Worm (Caenorhabditis elegans) whole organism, midembryonic: ENCODE measurements around the gene col-150.

ENCODE experiments used
- T22C8.4 ChIP-seq: fragments of 200-800 bp; sonication (Bioruptor generic); IDR thresholded peaks from 2 replicates; pipeline ENCODE4 v1.3.6; 2022; ENCODE audit warnings: missing genetic modification characterization, missing compliant biosample characterization
- cog-1 ChIP-seq: sonication (generic microtip); optimal IDR thresholded peaks from 2 replicates; lab custom pipeline; 2016; ENCODE audit warnings: missing genetic modification characterization, missing compliant biosample characterization
- flt-1 ChIP-seq: fragments of 200-800 bp; sonication (Bioruptor generic); IDR thresholded peaks from 2 replicates; pipeline ENCODE4 v1.3.6; 2022; ENCODE audit warnings: missing genetic modification characterization, missing compliant biosample characterization
- klf-2 ChIP-seq: fragments of 200-800 bp; sonication (Bioruptor generic); conservative IDR thresholded peaks from 2 replicates; pipeline ENCODE4 v1.3.6; 2022; ENCODE audit warnings: missing genetic modification reagents, missing genetic modification characterization, missing compliant biosample characterization
- med-1 ChIP-seq: sonication (generic microtip); optimal IDR thresholded peaks from 2 replicates; lab custom pipeline; 2017; ENCODE audit warnings: missing genetic modification characterization, mild to moderate bottlenecking, missing compliant biosample characterization, antibody characterized with exemption, missing genetic modification reagents; ENCODE audit not compliant: insufficient read depth
- ref-1 ChIP-seq: fragments of 200-800 bp; sonication (Bioruptor generic); conservative IDR thresholded peaks from 2 replicates; pipeline ENCODE4 v1.3.6; 2022; ENCODE audit warnings: missing genetic modification reagents, missing genetic modification characterization, missing compliant biosample characterization
- tab-1 ChIP-seq: fragments of 200-800 bp; sonication (Bioruptor generic); IDR thresholded peaks from 2 replicates; pipeline ENCODE4 v1.3.6; 2022; ENCODE audit warnings: missing genetic modification characterization, missing compliant biosample characterization
- ztf-23 ChIP-seq: fragments of 200-800 bp; sonication (Bioruptor generic); IDR thresholded peaks from 2 replicates; pipeline ENCODE4 v1.3.6; 2022; ENCODE audit warnings: missing genetic modification reagents, missing genetic modification characterization, missing compliant biosample characterization
- ztf-29 ChIP-seq: fragments of 200-800 bp; sonication (Bioruptor generic); IDR thresholded peaks from 2 replicates; pipeline ENCODE4 v1.3.6; 2022; ENCODE audit warnings: missing genetic modification reagents, missing genetic modification characterization, missing compliant biosample characterization

DNA sequence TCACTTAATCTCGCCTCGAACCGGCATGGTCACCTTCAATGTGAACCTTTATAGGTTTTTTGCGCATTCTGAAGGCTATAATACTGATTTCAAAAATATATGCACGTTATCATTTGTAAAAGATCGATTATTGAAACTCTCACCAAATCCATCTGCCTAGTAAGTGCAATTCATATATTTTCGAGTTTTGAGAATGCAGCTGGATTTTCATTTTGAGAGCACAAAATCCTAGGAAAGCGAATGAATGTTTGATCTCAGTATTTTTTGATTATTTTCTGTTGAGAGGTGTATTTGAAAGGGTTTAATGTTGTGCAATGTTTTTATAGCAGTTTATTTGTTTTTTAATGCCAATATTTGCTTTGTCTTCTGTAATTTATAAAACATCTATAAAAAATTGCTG is 18.4 kb downstream of the col-150 start:
- TF ChIP-seq med-1 (GFP tag; lab: Kevin White, UChicago) (no peak), tab-1 (GFP tag; lab: Robert Waterston, UW) (no peak), ztf-23 (GFP tag; lab: Robert Waterston, UW) (no peak), cog-1 (tag; lab: Kevin White, UChicago) (no peak), ztf-29 (GFP tag; lab: Robert Waterston, UW) (no peak), T22C8.4 (GFP tag; lab: Robert Waterston, UW) (no peak), ref-1 (GFP tag; lab: Robert Waterston, UW) (no peak), klf-2 (GFP tag; lab: Robert Waterston, UW) (no peak), flt-1 (GFP tag; lab: Robert Waterston, UW) (no peak)
